Worm (Caenorhabditis elegans): ENCODE data around the gene usp-39.
"Not testable (repeated sequence)": the region's sequence is repeated elsewhere in the genome, so short reads cannot be mapped to it uniquely, and the experiment has no call there.

usp-39 gene

DNA sequence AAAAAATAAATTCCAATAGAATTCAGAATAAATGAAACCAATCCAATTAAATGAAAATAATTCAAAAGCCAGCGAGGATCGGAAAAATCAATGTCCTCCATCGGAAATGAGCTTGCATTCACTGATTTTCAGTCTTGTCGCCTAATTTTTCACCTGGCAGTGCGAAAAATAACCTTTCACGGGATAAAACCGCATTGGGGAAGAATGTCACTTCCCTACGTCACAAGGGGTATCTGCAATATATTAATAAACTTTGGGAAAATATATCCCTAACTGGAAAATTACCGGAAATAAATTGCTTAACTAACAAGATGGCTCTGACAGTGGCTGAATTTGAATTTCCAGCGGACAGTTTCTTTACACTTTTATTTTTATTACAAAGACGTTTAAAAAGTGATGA is 40.2 kb downstream of the usp-39 start, which contains the start of gene sri-77:
Gene sri-77, minus strand, starts transcription at position 101 of the 400 bp plus-strand sequence.
- TF ChIP-seq spr-1 (tag; optimal IDR thresholded peaks at IDR 0.05): no peak

DNA sequence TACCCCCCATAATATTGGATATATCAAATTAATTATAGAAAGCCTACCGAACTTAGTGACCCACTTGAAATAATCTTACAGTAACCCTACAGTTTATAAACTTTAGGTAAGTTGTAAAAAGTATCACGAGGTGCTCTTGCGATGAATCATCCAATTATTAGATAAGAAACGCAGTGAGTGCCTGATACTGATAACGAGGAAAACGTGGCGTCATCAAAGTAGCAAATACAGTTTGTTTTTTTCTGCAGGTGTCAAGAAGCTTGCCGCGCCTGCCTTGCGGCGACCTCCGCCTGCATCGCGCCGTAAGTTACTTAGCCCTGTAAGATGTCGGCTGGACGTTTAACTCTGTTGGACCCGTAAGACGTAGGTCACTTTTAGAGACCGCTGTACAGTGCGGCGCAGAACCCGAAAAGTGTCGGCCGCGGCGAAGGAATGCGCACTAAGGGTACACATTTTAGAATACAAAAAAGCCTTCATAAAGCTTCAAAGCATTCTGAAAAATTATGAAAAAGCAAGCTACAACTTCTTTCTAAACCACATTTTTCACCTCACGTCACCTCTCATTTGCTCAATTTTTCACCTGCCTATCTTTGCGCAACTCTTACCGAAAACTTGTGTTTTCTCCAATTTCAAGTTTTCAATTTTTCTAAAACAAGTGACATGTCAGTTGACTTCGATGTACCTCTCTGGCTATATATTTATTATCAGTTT is 45.3 kb downstream of the usp-39 start, which contains the start of gene sri-38:
Gene sri-38, plus strand, starts transcription at position 661 of the 711 bp plus-strand sequence.
- TF ChIP-seq snpc-4 (tag; optimal IDR thresholded peaks at IDR 0.05) (no peak), daf-16 (GFP tag; optimal IDR thresholded peaks at IDR 0.05) (no peak), daf-16 (tag; optimal IDR thresholded peaks at IDR 0.05) (peak; percentile 49), mdl-1 (tag; optimal IDR thresholded peaks at IDR 0.05) (peak in 1 of 2 experiments; percentile 3), lin-15B (tag; optimal IDR thresholded peaks at IDR 0.05) (no peak), dmd-6 (GFP tag; IDR thresholded peaks at IDR 0.05) (peak; percentile 62), nhr-237 (tag; optimal IDR thresholded peaks at IDR 0.05) (no peak), lin-1 (GFP tag; IDR thresholded peaks at IDR 0.05) (peak; percentile 49; the same call in 1 of the 2 replicates), nhr-28 (tag; optimal IDR thresholded peaks at IDR 0.05) (peak; percentile 65), D1046.2 (GFP tag; IDR thresholded peaks at IDR 0.05) (no peak), hlh-11 (tag; optimal IDR thresholded peaks at IDR 0.05) (peak; percentile 67), skn-1 (tag; optimal IDR thresholded peaks at IDR 0.05) (no peak), mxl-2 (GFP tag; conservative IDR thresholded peaks at IDR 0.05) (no peak), mxl-3 (GFP tag; optimal IDR thresholded peaks at IDR 0.05) (peak; percentile 17), php-3 (GFP tag; IDR thresholded peaks at IDR 0.05) (peak; percentile 72), pqm-1 (tag; optimal IDR thresholded peaks at IDR 0.05) (peak; percentile 77), nhr-102 (tag; optimal IDR thresholded peaks at IDR 0.05) (peak; percentile 45)

DNA sequence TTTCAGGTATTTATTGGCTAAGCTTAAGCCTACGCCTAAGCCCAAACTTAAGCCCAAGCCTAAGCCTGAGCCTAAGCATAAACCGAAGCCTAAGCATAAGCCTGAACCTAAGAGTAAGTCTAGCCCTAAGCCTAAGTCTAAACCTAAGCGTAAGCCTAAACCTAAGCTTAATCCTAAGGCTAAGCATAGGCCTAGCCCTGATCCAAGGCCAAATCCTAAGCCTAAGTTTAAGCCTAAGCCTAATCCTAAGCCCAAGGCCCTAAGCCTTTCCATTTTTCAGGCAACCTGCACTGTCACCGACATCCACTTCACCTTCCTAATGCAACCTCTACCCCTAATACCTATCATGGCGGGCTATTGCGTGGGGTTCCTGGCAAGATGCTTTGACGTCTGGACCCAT is 45.9 kb downstream of the usp-39 start:
- TF ChIP-seq dmd-8 (GFP tag; IDR thresholded peaks at IDR 0.05) (no peak), lin-1 (GFP tag; IDR thresholded peaks at IDR 0.05) (no peak), lim-7 (GFP tag; IDR thresholded peaks at IDR 0.05) (no peak), fos-1 (tag; optimal IDR thresholded peaks at IDR 0.05) (no peak), F49E8.2 (tag; optimal IDR thresholded peaks at IDR 0.05; ENCODE audit: borderline replicate concordance) (no peak), zfp-2 (tag; optimal IDR thresholded peaks at IDR 0.05) (no peak)

DNA sequence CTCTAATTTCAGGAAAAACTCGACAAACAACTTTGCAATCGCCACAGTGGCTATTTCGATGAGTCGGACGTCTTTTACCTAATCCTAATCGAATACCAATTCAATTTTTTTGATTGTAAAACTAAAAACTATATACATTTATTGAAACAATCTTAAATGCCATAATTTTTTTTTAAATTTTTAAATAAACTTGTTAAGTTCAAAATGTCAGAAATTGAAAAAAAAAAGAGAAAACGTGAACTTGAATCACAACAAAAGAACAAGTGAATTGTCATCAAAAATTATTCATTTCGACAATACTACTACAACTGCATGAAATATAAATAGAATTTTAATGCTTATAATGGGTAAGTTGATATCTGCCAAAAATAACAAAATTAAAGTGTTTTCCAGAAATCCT is 47.2 kb downstream of the usp-39 start, which contains the start of gene D2062.13:
Gene D2062.13, plus strand, starts transcription at position 301 of the 400 bp plus-strand sequence.
- TF ChIP-seq snpc-4 (tag; optimal IDR thresholded peaks at IDR 0.05); ZK337.2 (GFP tag; IDR thresholded peaks at IDR 0.05); lin-13 (GFP tag; optimal IDR thresholded peaks at IDR 0.05): not testable (repeated sequence)

DNA sequence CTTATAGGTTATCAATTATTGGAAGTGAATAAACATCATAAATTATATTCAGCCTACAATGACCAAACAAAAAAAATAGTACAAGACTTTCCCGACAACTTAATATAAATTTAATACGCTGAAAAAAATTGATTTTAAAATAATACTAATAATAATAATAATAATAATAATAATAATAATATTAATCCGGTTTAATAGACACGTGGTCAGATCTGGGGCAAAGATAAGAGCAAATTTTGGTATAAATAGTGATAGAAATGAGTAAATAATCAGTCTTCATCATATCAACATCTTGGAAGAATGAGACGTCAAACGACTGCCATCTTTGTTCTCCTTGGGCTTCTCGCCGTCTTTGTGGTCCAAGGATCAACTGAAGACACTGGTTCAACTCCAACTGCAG is 51.6 kb downstream of the usp-39 start, which contains the start of gene msrp-5:
Gene msrp-5, plus strand, starts transcription at position 301 of the 400 bp plus-strand sequence.
- not testable (repeated sequence) for TF ChIP-seq zfp-3 (GFP tag; conservative IDR thresholded peaks at IDR 0.05); hlh-30 (tag; optimal IDR thresholded peaks at IDR 0.05; ENCODE audit: insufficient read depth); fkh-10 (GFP tag; optimal IDR thresholded peaks at IDR 0.05)

DNA sequence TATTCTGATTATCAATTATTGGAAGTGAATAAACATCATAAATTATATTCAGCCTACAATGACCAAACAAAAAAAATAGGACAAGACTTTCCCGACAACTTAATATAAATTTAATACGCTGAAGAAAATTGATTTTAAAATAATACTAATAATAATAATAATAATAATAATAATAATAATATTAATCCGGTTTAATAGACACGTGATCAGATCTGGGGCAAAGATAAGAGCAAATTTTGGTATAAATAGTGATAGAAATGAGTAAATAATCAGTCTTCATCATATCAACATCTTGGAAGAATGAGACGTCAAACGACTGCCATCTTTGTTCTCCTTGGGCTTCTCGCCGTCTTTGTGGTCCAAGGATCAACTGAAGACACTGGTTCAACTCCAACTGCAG is 54.1 kb downstream of the usp-39 start, which contains the start of gene msrp-6:
Gene msrp-6, plus strand, starts transcription at position 301 of the 400 bp plus-strand sequence.
- TF ChIP-seq unc-62 (GFP tag; optimal IDR thresholded peaks at IDR 0.05 in 1 of 2) (peak in 1 of 2 experiments; percentile 28), aha-1 (tag) (peak; percentile 25)
- not testable (repeated sequence) for TF ChIP-seq unc-62 (tag; optimal IDR thresholded peaks at IDR 0.05)

Measured in whole organism, L4 larva.